Worm (Caenorhabditis elegans) whole organism, L1 larva: ENCODE data around the gene fln-1.
A peak's percentile ranks its signal among the peaks of the same experiment; 100 is the strongest.

Experiments used
- C16A3.4 ChIP-seq: fragments of 150-350 bp; optimal IDR thresholded peaks from 2 replicates; lab custom pipeline; 2014; ENCODE audit warnings: missing biosample characterization, missing genetic modification characterization
- F16B12.6 ChIP-seq: fragments of 150-350 bp; optimal IDR thresholded peaks from 2 replicates; lab custom pipeline; 2014; ENCODE audit warnings: missing biosample characterization, missing genetic modification characterization
- aha-1 ChIP-seq: fragments of 150-350 bp; optimal IDR thresholded peaks from 2 replicates; lab custom pipeline; 2014; ENCODE audit warnings: missing biosample characterization, missing genetic modification characterization
- ama-1 ChIP-seq: fragments of 150-350 bp; optimal IDR thresholded peaks from 2 replicates; lab custom pipeline; 2014
- ceh-82 ChIP-seq, 3 experiments: fragments of 150-350 bp in 1 of 3; sonication (generic microtip) in 2 of 3; optimal IDR thresholded peaks; 2 replicates each; lab custom pipeline; 2014 to 2017; ENCODE audit warnings: missing biosample characterization in 3 of 3, missing genetic modification characterization in 3 of 3
- ceh-88 ChIP-seq: fragments of 200-800 bp; sonication (Bioruptor generic); IDR thresholded peaks from 2 replicates; pipeline ENCODE4 v1.3.6; 2022; ENCODE audit warnings: missing genetic modification characterization, missing compliant biosample characterization
- ceh-90 ChIP-seq: sonication (generic microtip); optimal IDR thresholded peaks from 2 replicates; lab custom pipeline; 2016; ENCODE audit warnings: missing genetic modification characterization, missing compliant biosample characterization
- dpl-1 ChIP-seq, 3 experiments: fragments of 150-350 bp in 2 of 3; sonication (generic microtip) in 1 of 3; optimal IDR thresholded peaks; 2 replicates each; lab custom pipeline; 2014 to 2017; ENCODE audit warnings: missing biosample characterization in 3 of 3, missing genetic modification characterization in 3 of 3, missing genetic modification reagents in 3 of 3
- dsc-1 ChIP-seq: sonication (generic microtip); optimal IDR thresholded peaks from 2 replicates; lab custom pipeline; 2016; ENCODE audit warnings: mild to moderate bottlenecking, missing genetic modification characterization, missing compliant biosample characterization
- efl-1 ChIP-seq, 4 experiments: fragments of 150-350 bp; optimal IDR thresholded peaks in 3 of 4; peaks in 1 of 4; 1 replicate in 1 of 4; 2 replicates in 3 of 4; lab custom pipeline; 2014; ENCODE audit warnings: missing biosample characterization in 2 of 4, missing genetic modification characterization in 2 of 4, missing genetic modification reagents in 2 of 4
- egl-27 ChIP-seq, 2 experiments: fragments of 150-350 bp in 1 of 2; sonication (generic microtip); optimal IDR thresholded peaks; 3 replicates each; lab custom pipeline; 2017 to 2018; ENCODE audit warnings: missing biosample characterization in 2 of 2, missing genetic modification characterization in 2 of 2, missing genetic modification reagents in 2 of 2
- elt-2 ChIP-seq: sonication (generic microtip); optimal IDR thresholded peaks from 2 replicates; lab custom pipeline; 2016; ENCODE audit warnings: missing genetic modification characterization, mild to moderate bottlenecking, inconsistent platforms, missing compliant biosample characterization, missing genetic modification reagents
- fkh-4 ChIP-seq: sonication (generic microtip); optimal IDR thresholded peaks from 2 replicates; lab custom pipeline; 2016; ENCODE audit warnings: missing compliant biosample characterization, missing genetic modification characterization, borderline replicate concordance
- fkh-8 ChIP-seq: sonication (generic microtip); optimal IDR thresholded peaks from 2 replicates; lab custom pipeline; 2016; ENCODE audit warnings: mild to moderate bottlenecking, missing genetic modification characterization, missing compliant biosample characterization
- hlh-17 ChIP-seq: fragments of 200-800 bp; sonication (Bioruptor generic); optimal IDR thresholded peaks from 2 replicates; lab custom pipeline; 2018; ENCODE audit warnings: missing genetic modification characterization, mild to moderate bottlenecking, missing compliant biosample characterization, moderate library complexity, borderline replicate concordance
- hlh-4 ChIP-seq: sonication (generic microtip); optimal IDR thresholded peaks from 2 replicates; lab custom pipeline; 2016; ENCODE audit warnings: mild to moderate bottlenecking, missing genetic modification characterization, missing compliant biosample characterization
- irx-1 ChIP-seq: sonication (generic microtip); optimal IDR thresholded peaks from 2 replicates; lab custom pipeline; 2016; ENCODE audit warnings: missing genetic modification characterization, missing compliant biosample characterization
- lin-13 ChIP-seq: fragments of 150-350 bp; optimal IDR thresholded peaks from 2 replicates; lab custom pipeline; 2014; ENCODE audit warnings: missing biosample characterization, missing genetic modification reagents, missing genetic modification characterization
- lin-14 ChIP-seq: fragments of 200-800 bp; sonication (Bioruptor generic); optimal IDR thresholded peaks from 2 replicates; lab custom pipeline; 2018; ENCODE audit warnings: mild to moderate bottlenecking, missing genetic modification characterization, moderate library complexity, missing compliant biosample characterization
- lin-35 ChIP-seq, 2 experiments: fragments of 150-350 bp; optimal IDR thresholded peaks; 2 replicates each; lab custom pipeline; 2014; ENCODE audit warnings: missing biosample characterization in 2 of 2, missing genetic modification characterization in 2 of 2, missing genetic modification reagents in 2 of 2
- lin-39 ChIP-seq: fragments of 150-350 bp; optimal IDR thresholded peaks from 2 replicates; lab custom pipeline; 2014; ENCODE audit warnings: missing biosample characterization, missing genetic modification reagents, missing genetic modification characterization
- lir-3 ChIP-seq: sonication (generic microtip); optimal IDR thresholded peaks from 2 replicates; lab custom pipeline; 2016; ENCODE audit warnings: mild to moderate bottlenecking, missing genetic modification characterization, moderate library complexity, missing compliant biosample characterization; ENCODE audit not compliant: poor library complexity
- lsy-2 ChIP-seq, 2 experiments: fragments of 150-350 bp; optimal IDR thresholded peaks; 2 replicates each; lab custom pipeline; 2014; ENCODE audit warnings: missing biosample characterization in 2 of 2, missing genetic modification characterization in 2 of 2
- mep-1 ChIP-seq: fragments of 150-350 bp; optimal IDR thresholded peaks from 2 replicates; lab custom pipeline; 2014; ENCODE audit warnings: missing biosample characterization, missing genetic modification characterization
- nhr-12 ChIP-seq: sonication (generic microtip); optimal IDR thresholded peaks from 2 replicates; lab custom pipeline; 2017; ENCODE audit warnings: missing biosample characterization, missing genetic modification characterization
- nhr-19 ChIP-seq: fragments of 200-800 bp; sonication (Bioruptor generic); conservative IDR thresholded peaks from 2 replicates; pipeline ENCODE4 v1.3.6; 2022; ENCODE audit warnings: missing genetic modification characterization, missing compliant biosample characterization
- nhr-20 ChIP-seq: sonication (generic microtip); optimal IDR thresholded peaks from 2 replicates; lab custom pipeline; 2016; ENCODE audit warnings: mild to moderate bottlenecking, missing genetic modification characterization, missing compliant biosample characterization
- nhr-47 ChIP-seq: sonication (generic microtip); optimal IDR thresholded peaks from 2 replicates; lab custom pipeline; 2016; ENCODE audit warnings: mild to moderate bottlenecking, missing genetic modification characterization, moderate library complexity, missing compliant biosample characterization
- nhr-71 ChIP-seq: sonication (generic microtip); optimal IDR thresholded peaks from 2 replicates; lab custom pipeline; 2016; ENCODE audit warnings: mild to moderate bottlenecking, missing genetic modification characterization, moderate library complexity, missing compliant biosample characterization
- nhr-77 ChIP-seq: fragments of 150-350 bp; optimal IDR thresholded peaks from 2 replicates; lab custom pipeline; 2014; ENCODE audit warnings: missing biosample characterization, missing genetic modification characterization
- nhr-85 ChIP-seq: sonication (generic microtip); peaks from one replicate; lab custom pipeline; 2016; ENCODE audit warnings: missing genetic modification characterization, inconsistent platforms, missing compliant biosample characterization
- nhr-90 ChIP-seq: sonication (generic microtip); optimal IDR thresholded peaks from 2 replicates; lab custom pipeline; 2016; ENCODE audit warnings: mild to moderate bottlenecking, missing genetic modification characterization, missing compliant biosample characterization; ENCODE audit not compliant: poor library complexity
- pax-3 ChIP-seq: fragments of 200-800 bp; sonication (Bioruptor generic); optimal IDR thresholded peaks from 2 replicates; lab custom pipeline; 2018; ENCODE audit warnings: mild to moderate bottlenecking, missing genetic modification characterization, moderate library complexity, missing compliant biosample characterization
- skn-1 ChIP-seq: fragments of 150-350 bp; optimal IDR thresholded peaks from 2 replicates; lab custom pipeline; 2014; ENCODE audit warnings: missing biosample characterization, missing genetic modification characterization
- snpc-4 ChIP-seq: fragments of 150-350 bp; optimal IDR thresholded peaks from 2 replicates; lab custom pipeline; 2014; ENCODE audit warnings: missing biosample characterization, missing genetic modification characterization
- snu-23 ChIP-seq: sonication (generic microtip); optimal IDR thresholded peaks from 2 replicates; lab custom pipeline; 2016; ENCODE audit warnings: missing genetic modification characterization, missing compliant biosample characterization
- sup-37 ChIP-seq: fragments of 200-800 bp; sonication (Bioruptor generic); optimal IDR thresholded peaks from 2 replicates; lab custom pipeline; 2018; ENCODE audit warnings: mild to moderate bottlenecking, missing genetic modification characterization, missing compliant biosample characterization
- unc-30 ChIP-seq: sonication (generic microtip); optimal IDR thresholded peaks from 2 replicates; lab custom pipeline; 2017; ENCODE audit warnings: missing biosample characterization, missing genetic modification characterization
- unc-86 ChIP-seq: sonication (generic microtip); optimal IDR thresholded peaks from 2 replicates; lab custom pipeline; 2016; ENCODE audit warnings: missing genetic modification characterization, missing compliant biosample characterization
- xbp-1 ChIP-seq: sonication (generic microtip); optimal IDR thresholded peaks from 2 replicates; lab custom pipeline; 2016; ENCODE audit warnings: missing genetic modification characterization, missing compliant biosample characterization
- zip-4 ChIP-seq: fragments of 200-800 bp; sonication (Bioruptor generic); optimal IDR thresholded peaks from 2 replicates; lab custom pipeline; 2018; ENCODE audit warnings: mild to moderate bottlenecking, missing genetic modification characterization, moderate library complexity, missing compliant biosample characterization

fln-1 gene

DNA sequence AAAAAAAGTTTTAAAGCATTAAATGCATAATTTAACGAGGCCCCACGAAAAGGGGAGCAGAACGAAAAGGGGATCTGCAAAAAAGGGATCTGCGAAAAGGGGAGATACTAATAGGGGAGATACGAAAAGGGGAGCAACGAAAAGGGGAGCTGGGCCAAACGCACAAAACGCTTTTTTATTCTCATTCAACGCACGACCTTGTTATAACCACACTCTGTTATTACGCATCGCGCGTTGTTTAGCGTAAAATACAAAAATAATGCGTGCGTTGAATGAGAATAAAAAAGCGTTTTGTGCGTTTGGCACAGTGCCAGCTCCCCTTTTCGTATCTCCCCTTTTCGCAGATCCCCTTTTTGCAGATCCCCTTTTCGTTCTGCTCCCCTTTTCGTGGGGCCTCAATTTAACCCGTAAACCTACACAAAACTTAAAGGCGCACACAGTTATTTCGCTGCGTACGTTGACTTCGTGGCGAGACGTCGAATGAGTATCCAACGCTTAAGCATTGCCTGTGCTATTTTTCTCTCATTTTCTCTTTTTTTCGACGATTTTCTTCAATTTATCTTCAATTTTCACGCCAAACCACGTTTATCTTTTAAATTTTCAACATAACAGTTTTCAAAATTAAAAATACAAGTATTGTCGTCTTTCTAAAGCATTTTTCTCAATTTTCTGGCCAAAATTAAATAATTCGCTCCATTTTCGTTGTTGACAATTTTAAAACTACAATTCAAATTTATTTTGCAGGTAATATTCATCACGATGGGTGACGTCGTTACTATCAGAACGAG lies 9.5 kb upstream of the fln-1 start, which contains the start of gene rps-24 (continued):
- TF ChIP-seq ceh-90 (tag; lab: Kevin White, UChicago) (peak; percentile 43), nhr-77 (tag; lab: Kevin White, UChicago) (peak; percentile 87), lsy-2 (tag; optimal IDR thresholded peaks at IDR 0.05; lab: Kevin White, UChicago) (peak; percentile 93 to 96), snu-23 (peak; percentile 96), lin-35 (GFP tag; optimal IDR thresholded peaks at IDR 0.05; lab: Kevin White, UChicago) (peak; percentile 81 to 90), lin-39 (tag; lab: Kevin White, UChicago) (peak; percentile 43), hlh-4 (tag; lab: Kevin White, UChicago) (peak; percentile 61), nhr-20 (tag; lab: Kevin White, UChicago) (peak; percentile 91), irx-1 (tag; lab: Kevin White, UChicago) (peak; percentile 80), elt-2 (peak; percentile 39), skn-1 (tag; lab: Kevin White, UChicago) (peak; percentile 59), fkh-4 (peak; percentile 76), F16B12.6 (peak; percentile 63), mep-1 (tag; lab: Kevin White, UChicago) (peak; percentile 89), lin-13 (peak; percentile 87), C16A3.4 (peak; percentile 92), fkh-8 (peak; percentile 97), efl-1 (optimal IDR thresholded peaks at IDR 0.05; lab: Kevin White, UChicago) (peak; percentile 86 to 93), efl-1 (GFP tag; optimal IDR thresholded peaks at IDR 0.05 in 1 of 2; lab: Kevin White, UChicago) (peak; percentile 74 to 98), zip-4 (peak; percentile 12), dpl-1 (GFP tag; optimal IDR thresholded peaks at IDR 0.05; lab: Kevin White, UChicago) (peak; percentile 75 to 80 (median 80)), lin-14 (peak; percentile 91), ama-1 (lab: Kevin White, UChicago) (peak; percentile 41), sup-37 (peak; percentile 7), nhr-85 (peak; percentile 95), nhr-19 (peak; percentile 96), lir-3 (tag; lab: Kevin White, UChicago) (peak; percentile 92), ceh-88 (GFP tag; lab: Robert Waterston, UW) (peak; percentile 96), dsc-1 (tag; lab: Kevin White, UChicago) (peak; percentile 85), nhr-90 (tag; lab: Kevin White, UChicago) (peak; percentile 96), unc-86 (peak; percentile 93), egl-27 (tag; optimal IDR thresholded peaks at IDR 0.05; lab: Kevin White, UChicago) (peak in 1 of 2 experiments; percentile 32), xbp-1 (tag; lab: Kevin White, UChicago) (peak; percentile 90), nhr-71 (tag; lab: Kevin White, UChicago) (peak; percentile 97), pax-3 (tag; lab: Kevin White, UChicago) (peak; percentile 90), snpc-4 (tag; lab: Kevin White, UChicago) (peak; percentile 66), nhr-47 (tag; lab: Kevin White, UChicago) (peak; percentile 97), ceh-82 (tag; optimal IDR thresholded peaks at IDR 0.05; lab: Kevin White, UChicago) (peak; percentile 83 to 94 (median 86)), aha-1 (tag; lab: Kevin White, UChicago) (peak; percentile 34)

DNA sequence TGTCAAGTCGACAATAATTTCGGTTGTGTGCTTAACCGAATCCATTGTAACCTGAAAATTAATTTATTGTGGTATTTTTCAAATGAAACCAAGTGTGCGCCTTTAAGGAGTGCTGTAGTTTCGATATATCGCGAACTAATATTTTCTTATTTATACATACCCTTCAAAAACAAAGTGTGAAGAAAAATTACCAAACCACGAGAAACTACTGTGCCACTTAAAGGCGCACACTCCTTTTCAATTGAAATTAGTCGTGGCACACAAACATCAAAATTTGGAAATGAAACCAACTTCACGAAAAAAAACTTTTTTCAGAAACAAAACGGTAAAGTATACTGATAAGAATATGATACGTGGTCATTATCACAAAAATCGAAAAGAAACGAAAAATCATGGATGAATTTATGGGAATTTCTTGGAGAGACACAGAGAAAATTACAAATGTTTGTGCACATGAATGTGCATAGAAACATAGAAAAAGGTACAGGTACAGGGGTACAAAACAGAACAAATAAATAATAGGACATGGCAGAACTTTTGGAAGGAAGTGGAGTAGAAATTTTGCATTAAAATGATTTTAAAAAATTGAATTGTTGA lies 7.4 kb upstream of the fln-1 start, which contains the start of gene spl-1:
TSS of gene spl-1 (minus strand) at position 51 of the 597 bp plus-strand sequence.
- TF ChIP-seq unc-30 (tag; lab: Kevin White, UChicago) (no peak), hlh-17 (GFP tag; lab: Kevin White, UChicago) (no peak), nhr-12 (tag; lab: Kevin White, UChicago) (no peak), lin-35 (GFP tag; optimal IDR thresholded peaks at IDR 0.05; lab: Kevin White, UChicago) (peak in 1 of 2 experiments; percentile 22), elt-2 (peak; percentile 40)
